Worm (Caenorhabditis elegans) whole organism, L1 larva: ENCODE results near the gene C18F10.2.

Experiments used
- blmp-1 ChIP-seq: fragments of 150-350 bp; optimal IDR thresholded peaks from 2 replicates; lab custom pipeline; 2014; ENCODE audit warnings: missing biosample characterization, missing genetic modification characterization
- ceh-90 ChIP-seq: sonication (generic microtip); optimal IDR thresholded peaks from 2 replicates; lab custom pipeline; 2016; ENCODE audit warnings: missing genetic modification characterization, missing compliant biosample characterization
- ces-1 ChIP-seq: fragments of 150-350 bp; optimal IDR thresholded peaks from 2 replicates; lab custom pipeline; 2014; ENCODE audit warnings: missing biosample characterization, missing genetic modification reagents, missing genetic modification characterization
- dpl-1 ChIP-seq, 3 experiments: fragments of 150-350 bp in 2 of 3; sonication (generic microtip) in 1 of 3; optimal IDR thresholded peaks; 2 replicates each; lab custom pipeline; 2014 to 2017; ENCODE audit warnings: missing biosample characterization in 3 of 3, missing genetic modification characterization in 3 of 3, missing genetic modification reagents in 3 of 3
- dsc-1 ChIP-seq: sonication (generic microtip); optimal IDR thresholded peaks from 2 replicates; lab custom pipeline; 2016; ENCODE audit warnings: mild to moderate bottlenecking, missing genetic modification characterization, missing compliant biosample characterization
- efl-1 ChIP-seq, 4 experiments: fragments of 150-350 bp; optimal IDR thresholded peaks in 3 of 4; peaks in 1 of 4; 1 replicate in 1 of 4; 2 replicates in 3 of 4; lab custom pipeline; 2014; ENCODE audit warnings: missing biosample characterization in 2 of 4, missing genetic modification characterization in 2 of 4, missing genetic modification reagents in 2 of 4
- elt-2 ChIP-seq: sonication (generic microtip); optimal IDR thresholded peaks from 2 replicates; lab custom pipeline; 2016; ENCODE audit warnings: missing genetic modification characterization, mild to moderate bottlenecking, inconsistent platforms, missing compliant biosample characterization, missing genetic modification reagents
- elt-3 ChIP-seq, 6 experiments: fragments of 150-350 bp in 1 of 6; sonication (generic microtip); optimal IDR thresholded peaks; 2 replicates each; lab custom pipeline; 2017 to 2018; ENCODE audit warnings: missing biosample characterization in 6 of 6, missing genetic modification characterization in 6 of 6, inconsistent platforms in 1 of 6
- fkh-8 ChIP-seq: sonication (generic microtip); optimal IDR thresholded peaks from 2 replicates; lab custom pipeline; 2016; ENCODE audit warnings: mild to moderate bottlenecking, missing genetic modification characterization, missing compliant biosample characterization
- fos-1 ChIP-seq: fragments of 150-350 bp; optimal IDR thresholded peaks from 2 replicates; lab custom pipeline; 2014; ENCODE audit warnings: missing biosample characterization, missing genetic modification characterization
- jun-1 ChIP-seq: fragments of 150-350 bp; optimal IDR thresholded peaks from 2 replicates; lab custom pipeline; 2014; ENCODE audit warnings: missing biosample characterization, missing genetic modification reagents, missing genetic modification characterization
- lin-13 ChIP-seq: fragments of 150-350 bp; optimal IDR thresholded peaks from 2 replicates; lab custom pipeline; 2014; ENCODE audit warnings: missing biosample characterization, missing genetic modification reagents, missing genetic modification characterization
- lin-14 ChIP-seq: fragments of 200-800 bp; sonication (Bioruptor generic); optimal IDR thresholded peaks from 2 replicates; lab custom pipeline; 2018; ENCODE audit warnings: mild to moderate bottlenecking, missing genetic modification characterization, moderate library complexity, missing compliant biosample characterization
- lin-15B ChIP-seq: fragments of 150-350 bp; sonication (generic microtip); optimal IDR thresholded peaks from 3 replicates; lab custom pipeline; 2014; ENCODE audit warnings: missing biosample characterization, missing genetic modification characterization
- lin-35 ChIP-seq, 2 experiments: fragments of 150-350 bp; optimal IDR thresholded peaks; 2 replicates each; lab custom pipeline; 2014; ENCODE audit warnings: missing biosample characterization in 2 of 2, missing genetic modification characterization in 2 of 2, missing genetic modification reagents in 2 of 2
- lir-3 ChIP-seq: sonication (generic microtip); optimal IDR thresholded peaks from 2 replicates; lab custom pipeline; 2016; ENCODE audit warnings: mild to moderate bottlenecking, missing genetic modification characterization, moderate library complexity, missing compliant biosample characterization; ENCODE audit not compliant: poor library complexity
- lsy-2 ChIP-seq, 2 experiments: fragments of 150-350 bp; optimal IDR thresholded peaks; 2 replicates each; lab custom pipeline; 2014; ENCODE audit warnings: missing biosample characterization in 2 of 2, missing genetic modification characterization in 2 of 2
- mab-9 ChIP-seq: fragments of 200-800 bp; sonication (Bioruptor generic); IDR thresholded peaks from 2 replicates; pipeline ENCODE4 v1.3.6; 2022; ENCODE audit warnings: missing genetic modification reagents, missing genetic modification characterization, missing compliant biosample characterization
- nhr-19 ChIP-seq: fragments of 200-800 bp; sonication (Bioruptor generic); conservative IDR thresholded peaks from 2 replicates; pipeline ENCODE4 v1.3.6; 2022; ENCODE audit warnings: missing genetic modification characterization, missing compliant biosample characterization
- nhr-77 ChIP-seq: fragments of 150-350 bp; optimal IDR thresholded peaks from 2 replicates; lab custom pipeline; 2014; ENCODE audit warnings: missing biosample characterization, missing genetic modification characterization
- nhr-84 ChIP-seq: sonication (generic microtip); optimal IDR thresholded peaks from 2 replicates; lab custom pipeline; 2017; ENCODE audit warnings: missing biosample characterization, missing genetic modification characterization
- nhr-85 ChIP-seq: sonication (generic microtip); peaks from one replicate; lab custom pipeline; 2016; ENCODE audit warnings: missing genetic modification characterization, inconsistent platforms, missing compliant biosample characterization
- nhr-90 ChIP-seq: sonication (generic microtip); optimal IDR thresholded peaks from 2 replicates; lab custom pipeline; 2016; ENCODE audit warnings: mild to moderate bottlenecking, missing genetic modification characterization, missing compliant biosample characterization; ENCODE audit not compliant: poor library complexity
- pag-3 ChIP-seq: sonication (generic microtip); optimal IDR thresholded peaks from 2 replicates; lab custom pipeline; 2017; ENCODE audit warnings: missing genetic modification characterization, mild to moderate bottlenecking, missing compliant biosample characterization, antibody characterized with exemption, borderline replicate concordance; ENCODE audit not compliant: insufficient read depth
- pax-3 ChIP-seq: fragments of 200-800 bp; sonication (Bioruptor generic); optimal IDR thresholded peaks from 2 replicates; lab custom pipeline; 2018; ENCODE audit warnings: mild to moderate bottlenecking, missing genetic modification characterization, moderate library complexity, missing compliant biosample characterization
- rnt-1 ChIP-seq: sonication (generic microtip); optimal IDR thresholded peaks from 2 replicates; lab custom pipeline; 2016; ENCODE audit warnings: mild to moderate bottlenecking, missing genetic modification characterization, moderate library complexity, missing compliant biosample characterization
- snu-23 ChIP-seq: sonication (generic microtip); optimal IDR thresholded peaks from 2 replicates; lab custom pipeline; 2016; ENCODE audit warnings: missing genetic modification characterization, missing compliant biosample characterization
- sox-4 ChIP-seq: sonication (generic microtip); optimal IDR thresholded peaks from 2 replicates; lab custom pipeline; 2016; ENCODE audit warnings: missing genetic modification characterization, missing compliant biosample characterization
- sptf-1 ChIP-seq: fragments of 150-350 bp; optimal IDR thresholded peaks from 2 replicates; lab custom pipeline; 2014; ENCODE audit warnings: missing biosample characterization, missing genetic modification characterization
- tbx-2 ChIP-seq: sonication (generic microtip); optimal IDR thresholded peaks from 2 replicates; lab custom pipeline; 2016; ENCODE audit warnings: missing genetic modification characterization, missing compliant biosample characterization
- unc-30 ChIP-seq: sonication (generic microtip); optimal IDR thresholded peaks from 2 replicates; lab custom pipeline; 2017; ENCODE audit warnings: missing biosample characterization, missing genetic modification characterization
- unc-86 ChIP-seq: sonication (generic microtip); optimal IDR thresholded peaks from 2 replicates; lab custom pipeline; 2016; ENCODE audit warnings: missing genetic modification characterization, missing compliant biosample characterization
- unc-98 ChIP-seq: fragments of 200-800 bp; sonication (Bioruptor generic); IDR thresholded peaks from 2 replicates; pipeline ENCODE4 v1.3.6; 2022; ENCODE audit warnings: missing genetic modification characterization, missing compliant biosample characterization
- vab-15 ChIP-seq: sonication (generic microtip); optimal IDR thresholded peaks from 2 replicates; lab custom pipeline; 2017; ENCODE audit warnings: missing genotype, mild to moderate bottlenecking, missing genetic modification characterization, missing compliant biosample characterization
- ztf-11 ChIP-seq, 2 experiments: sonication (generic microtip); optimal IDR thresholded peaks; 2 replicates each; lab custom pipeline; 2016 to 2017; ENCODE audit warnings: missing genetic modification characterization in 2 of 2, missing biosample characterization in 1 of 2, missing compliant biosample characterization in 1 of 2

Gene C18F10.2

ce11 chrIII:6283024-6283423 lies 10.1 kb downstream of the C18F10.2 start:
- TF ChIP-seq ceh-90 (tag; lab: Kevin White, UChicago) (no peak), efl-1 (optimal IDR thresholded peaks at IDR 0.05; lab: Kevin White, UChicago) (no peak), efl-1 (GFP tag; optimal IDR thresholded peaks at IDR 0.05 in 1 of 2; lab: Kevin White, UChicago) (peak in 1 of 2 experiments; percentile 46)

DNA sequence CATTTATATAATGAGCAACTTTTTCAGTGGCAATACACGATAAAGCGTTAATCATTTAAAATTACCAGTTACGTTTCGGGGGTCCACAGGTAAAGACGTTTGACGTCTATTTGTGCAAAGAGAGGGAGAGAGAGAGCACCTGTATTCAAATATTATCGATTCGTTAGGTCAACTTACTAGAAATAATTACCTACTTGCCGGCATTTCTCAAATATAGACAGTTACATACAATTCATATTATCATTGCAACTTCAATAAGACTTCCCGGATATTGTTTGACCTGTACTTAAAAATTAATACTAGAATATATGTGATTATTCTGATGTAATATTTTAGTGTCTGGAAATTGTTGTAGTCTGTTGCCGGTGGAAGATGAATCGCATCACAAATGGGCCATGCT lies 12.9 kb downstream of the C18F10.2 start, which contains the start of gene gadr-3:
Gene gadr-3, minus strand, starts transcription at position 101 of the 400 bp plus-strand sequence.
- no peak for TF ChIP-seq nhr-90 (tag; lab: Kevin White, UChicago)
- TF ChIP-seq jun-1 = no peak
- no peak for TF ChIP-seq efl-1 (optimal IDR thresholded peaks at IDR 0.05; lab: Kevin White, UChicago)
- TF ChIP-seq efl-1 (GFP tag; optimal IDR thresholded peaks at IDR 0.05 in 1 of 2; lab: Kevin White, UChicago) = peak in 1 of 2 experiments; percentile 39

DNA sequence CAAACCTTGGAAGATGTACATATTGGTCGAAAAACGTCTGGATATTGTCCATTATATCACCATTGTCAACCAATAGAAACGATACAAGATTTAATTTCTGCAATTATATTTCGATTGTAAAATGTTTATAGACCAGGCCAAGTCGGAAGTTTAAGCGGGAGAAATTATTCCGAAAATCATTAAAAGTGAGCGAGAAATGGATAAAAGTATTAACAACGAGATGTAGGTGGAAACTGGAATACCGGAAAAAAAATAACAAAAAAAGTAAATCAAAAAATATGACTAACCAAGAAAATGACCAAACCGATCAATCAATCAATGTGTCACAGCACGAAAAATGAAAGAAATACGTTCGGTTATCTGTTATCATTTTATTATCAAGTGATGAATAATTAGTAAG lies 14.2 kb downstream of the C18F10.2 start, which contains the start of gene F47D12.6:
Gene F47D12.6, minus strand, starts transcription at position 101 of the 400 bp plus-strand sequence.
- TF ChIP-seq elt-3 (tag; optimal IDR thresholded peaks at IDR 0.05; lab: Kevin White, UChicago) (peak in 1 of 6 experiments; percentile 53), nhr-19 (GFP tag; lab: Robert Waterston, UW) (no peak)
- TF ChIP-seq, all 84 proteins: peak for 1

DNA sequence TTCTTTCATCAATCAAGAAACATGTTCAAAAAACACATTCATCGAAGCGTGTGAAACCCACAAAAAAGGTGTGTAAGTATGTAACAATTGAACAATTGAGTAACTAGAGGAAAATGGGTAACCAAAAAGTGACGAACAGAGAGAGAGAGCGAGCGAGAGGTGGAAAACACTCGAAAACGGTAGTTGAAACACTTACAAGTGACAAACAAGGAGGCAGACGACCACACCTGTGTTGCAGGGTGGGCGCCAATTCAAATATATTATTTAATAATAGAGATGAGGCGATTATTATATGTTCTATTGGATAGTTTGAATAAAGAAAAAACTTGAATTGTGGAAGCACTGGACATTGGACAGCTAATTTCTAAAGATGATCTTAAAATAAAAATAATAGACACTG lies 16.4 kb downstream of the C18F10.2 start:
- TF ChIP-seq dsc-1 (tag; lab: Kevin White, UChicago) (no peak), lin-14 (GFP tag; lab: Kevin White, UChicago) (peak; percentile 64), dpl-1 (GFP tag; optimal IDR thresholded peaks at IDR 0.05; lab: Kevin White, UChicago) (peak; percentile 34 to 73 (median 46)), rnt-1 (tag; lab: Kevin White, UChicago) (no peak), nhr-85 (tag; lab: Kevin White, UChicago) (peak; percentile 35), unc-98 (no peak), lsy-2 (tag; optimal IDR thresholded peaks at IDR 0.05; lab: Kevin White, UChicago) (peak in 1 of 2 experiments; percentile 9), lin-15B (tag; lab: Kevin White, UChicago) (peak; percentile 16), blmp-1 (tag; lab: Kevin White, UChicago) (peak; percentile 10), efl-1 (optimal IDR thresholded peaks at IDR 0.05; lab: Kevin White, UChicago) (peak in 1 of 2 experiments; percentile 50), efl-1 (GFP tag; optimal IDR thresholded peaks at IDR 0.05 in 1 of 2; lab: Kevin White, UChicago) (peak; percentile 70 to 95), snu-23 (GFP tag; lab: Kevin White, UChicago) (peak; percentile 9), lin-35 (GFP tag; optimal IDR thresholded peaks at IDR 0.05; lab: Kevin White, UChicago) (peak; percentile 47 to 66), mab-9 (no peak)

- no peak for TF ChIP-seq sox-4 (tag; lab: Kevin White, UChicago)
- TF ChIP-seq fos-1 (tag; lab: Kevin White, UChicago) = peak; percentile 3
- TF ChIP-seq unc-30 = no peak
- TF ChIP-seq fkh-8 (tag; lab: Kevin White, UChicago) = no peak
- TF ChIP-seq elt-2 = peak; percentile 34
- TF ChIP-seq, all 84 proteins: peak for 2
Measured at ce11 chrIII:6290469-6291182, 17.7 kb downstream of the C18F10.2 start.

ce11 chrIII:6295972-6296700 lies 23.2 kb downstream of the C18F10.2 start, which contains the start of gene F47D12.7:
Gene F47D12.7, minus strand, starts transcription at chrIII:6296022.
- TF ChIP-seq nhr-77 (tag; lab: Kevin White, UChicago) (no peak), ces-1 (GFP tag; lab: Kevin White, UChicago) (no peak), vab-15 (tag; lab: Kevin White, UChicago) (no peak), lir-3 (tag; lab: Kevin White, UChicago) (no peak), ztf-11 (tag; optimal IDR thresholded peaks at IDR 0.05; lab: Kevin White, UChicago) (no peak), lsy-2 (tag; optimal IDR thresholded peaks at IDR 0.05; lab: Kevin White, UChicago) (no peak), fos-1 (tag; lab: Kevin White, UChicago) (no peak), nhr-84 (no peak), elt-2 (no peak), dsc-1 (tag; lab: Kevin White, UChicago) (no peak), jun-1 (no peak), sptf-1 (tag; lab: Kevin White, UChicago) (no peak), pag-3 (no peak), unc-86 (tag; lab: Kevin White, UChicago) (no peak), pax-3 (tag; lab: Kevin White, UChicago) (no peak), tbx-2 (tag; lab: Kevin White, UChicago) (no peak), lin-13 (GFP tag; lab: Kevin White, UChicago) (no peak)
